Worm (Caenorhabditis elegans): ENCODE measurements around the gene ZK470.6.

The ZK470.6 gene

ce11 chrX:4139593-4140565, 37.4 kb downstream of the ZK470.6 start, which contains the start of gene ZK470.4:
TSS of gene ZK470.4 (minus strand) at chrX:4139767.
- no peak for TF ChIP-seq cog-1 (tag; optimal IDR thresholded peaks at IDR 0.05)
- TF ChIP-seq ref-1 (GFP tag; conservative IDR thresholded peaks at IDR 0.05) = no peak
- no peak for TF ChIP-seq klf-2 (GFP tag; conservative IDR thresholded peaks at IDR 0.05)
- TF ChIP-seq ztf-23 (GFP tag; IDR thresholded peaks at IDR 0.05) = no peak
- TF ChIP-seq T22C8.4 (GFP tag; IDR thresholded peaks at IDR 0.05) = no peak
- no peak for TF ChIP-seq ztf-29 (GFP tag; IDR thresholded peaks at IDR 0.05)
- no peak for TF ChIP-seq tab-1 (GFP tag; IDR thresholded peaks at IDR 0.05)
- TF ChIP-seq med-1 (GFP tag; optimal IDR thresholded peaks at IDR 0.05; ENCODE audit: insufficient read depth) = no peak
- TF ChIP-seq flt-1 (GFP tag; IDR thresholded peaks at IDR 0.05) = no peak

DNA sequence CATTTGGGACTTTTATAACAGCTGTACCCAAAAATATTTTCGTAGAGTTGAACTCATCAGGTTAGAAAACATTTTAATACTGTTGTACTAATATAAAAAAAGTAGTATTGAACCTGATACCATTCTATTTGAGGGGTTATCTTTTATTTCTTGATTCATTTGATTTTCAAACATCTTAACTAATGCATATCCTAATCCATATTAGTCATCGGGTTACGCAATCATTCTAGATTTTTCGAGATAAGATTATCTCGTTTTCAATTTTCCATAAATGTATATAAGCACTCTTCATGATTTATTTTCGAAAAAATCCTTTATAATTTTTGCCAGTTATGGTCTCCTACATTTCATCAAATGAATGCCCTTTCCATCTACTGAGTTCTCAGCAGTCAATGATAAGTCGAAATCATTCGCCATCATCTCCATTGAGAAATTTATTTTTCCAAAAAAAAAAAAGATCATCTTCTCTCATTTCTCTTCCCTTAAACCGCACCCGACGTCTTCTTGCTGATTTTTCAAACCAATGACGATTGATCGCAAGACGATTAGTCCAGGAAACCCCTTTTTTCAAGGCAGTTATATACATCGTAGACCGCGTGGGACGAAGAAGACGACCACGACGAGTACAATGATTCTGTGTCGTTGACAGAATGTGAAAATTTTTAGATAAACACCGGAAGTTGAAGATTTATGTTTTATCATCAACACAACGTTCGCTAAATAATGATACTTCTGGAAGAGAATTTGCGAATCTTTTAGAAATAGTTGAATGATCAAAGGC, 38.7 kb downstream of the ZK470.6 start:
- TF ChIP-seq tab-1 (GFP tag; IDR thresholded peaks at IDR 0.05) = no peak
- TF ChIP-seq cog-1 (tag; optimal IDR thresholded peaks at IDR 0.05) = no peak
- no peak for TF ChIP-seq med-1 (GFP tag; optimal IDR thresholded peaks at IDR 0.05; ENCODE audit: insufficient read depth)
- no peak for TF ChIP-seq ztf-23 (GFP tag; IDR thresholded peaks at IDR 0.05)
- no peak for TF ChIP-seq ztf-29 (GFP tag; IDR thresholded peaks at IDR 0.05)
- TF ChIP-seq klf-2 (GFP tag; conservative IDR thresholded peaks at IDR 0.05) = no peak
- no peak for TF ChIP-seq ref-1 (GFP tag; conservative IDR thresholded peaks at IDR 0.05)
- no peak for TF ChIP-seq flt-1 (GFP tag; IDR thresholded peaks at IDR 0.05)
- no peak for TF ChIP-seq T22C8.4 (GFP tag; IDR thresholded peaks at IDR 0.05)

- TF ChIP-seq ztf-29 (GFP tag; IDR thresholded peaks at IDR 0.05) (no peak), ref-1 (GFP tag; conservative IDR thresholded peaks at IDR 0.05) (no peak), ztf-23 (GFP tag; IDR thresholded peaks at IDR 0.05) (no peak), tab-1 (GFP tag; IDR thresholded peaks at IDR 0.05) (no peak), flt-1 (GFP tag; IDR thresholded peaks at IDR 0.05) (no peak), cog-1 (tag; optimal IDR thresholded peaks at IDR 0.05) (no peak), T22C8.4 (GFP tag; IDR thresholded peaks at IDR 0.05) (no peak), med-1 (GFP tag; optimal IDR thresholded peaks at IDR 0.05; ENCODE audit: insufficient read depth) (no peak), klf-2 (GFP tag; conservative IDR thresholded peaks at IDR 0.05) (no peak)
These were observed 39.7 kb downstream of the ZK470.6 start for ce11 chrX:4137452-4138164.

ce11 chrX:4136547-4137311, 40.6 kb downstream of the ZK470.6 start:
- TF ChIP-seq klf-2 (GFP tag; conservative IDR thresholded peaks at IDR 0.05) (no peak), flt-1 (GFP tag; IDR thresholded peaks at IDR 0.05) (no peak), cog-1 (tag; optimal IDR thresholded peaks at IDR 0.05) (no peak), tab-1 (GFP tag; IDR thresholded peaks at IDR 0.05) (no peak), ztf-29 (GFP tag; IDR thresholded peaks at IDR 0.05) (no peak), med-1 (GFP tag; optimal IDR thresholded peaks at IDR 0.05; ENCODE audit: insufficient read depth) (no peak), T22C8.4 (GFP tag; IDR thresholded peaks at IDR 0.05) (no peak), ref-1 (GFP tag; conservative IDR thresholded peaks at IDR 0.05) (no peak), ztf-23 (GFP tag; IDR thresholded peaks at IDR 0.05) (no peak)

- TF ChIP-seq klf-2 (GFP tag; conservative IDR thresholded peaks at IDR 0.05) (no peak), ref-1 (GFP tag; conservative IDR thresholded peaks at IDR 0.05) (no peak), tab-1 (GFP tag; IDR thresholded peaks at IDR 0.05) (no peak), med-1 (GFP tag; optimal IDR thresholded peaks at IDR 0.05; ENCODE audit: insufficient read depth) (no peak), flt-1 (GFP tag; IDR thresholded peaks at IDR 0.05) (no peak), T22C8.4 (GFP tag; IDR thresholded peaks at IDR 0.05) (no peak), ztf-23 (GFP tag; IDR thresholded peaks at IDR 0.05) (no peak)
These were observed 42.4 kb downstream of the ZK470.6 start, which contains the start of gene ZK470.2 for ce11 chrX:4134855-4135254. TSS of gene ZK470.2 (plus strand) at chrX:4135155.

DNA sequence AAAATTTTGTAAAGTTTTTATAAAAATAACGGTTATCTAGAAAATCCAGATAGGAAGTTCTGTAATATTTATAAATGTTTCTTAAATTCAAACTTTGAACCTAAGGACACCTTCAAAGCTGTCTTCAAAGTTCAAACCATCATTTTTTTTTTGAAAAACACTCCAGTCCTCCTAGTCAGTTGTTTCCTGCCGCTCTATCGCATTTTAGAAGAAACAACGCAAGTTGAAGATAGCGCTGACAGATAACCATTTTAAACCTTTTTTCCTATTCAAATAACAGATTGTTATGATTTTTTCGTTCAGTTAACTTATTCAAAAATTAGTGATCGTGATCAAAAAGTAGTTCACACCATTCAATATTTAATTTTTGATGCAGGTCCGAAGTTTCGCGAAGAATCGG, 43.9 kb downstream of the ZK470.6 start:
- TF ChIP-seq ztf-23 (GFP tag; IDR thresholded peaks at IDR 0.05) = no peak
- TF ChIP-seq tab-1 (GFP tag; IDR thresholded peaks at IDR 0.05) = no peak
- no peak for TF ChIP-seq med-1 (GFP tag; optimal IDR thresholded peaks at IDR 0.05; ENCODE audit: insufficient read depth)
- TF ChIP-seq ztf-29 (GFP tag; IDR thresholded peaks at IDR 0.05) = no peak
- no peak for TF ChIP-seq T22C8.4 (GFP tag; IDR thresholded peaks at IDR 0.05)
- TF ChIP-seq cog-1 (tag; optimal IDR thresholded peaks at IDR 0.05) = no peak
- no peak for TF ChIP-seq ref-1 (GFP tag; conservative IDR thresholded peaks at IDR 0.05)
- no peak for TF ChIP-seq klf-2 (GFP tag; conservative IDR thresholded peaks at IDR 0.05)
- no peak for TF ChIP-seq flt-1 (GFP tag; IDR thresholded peaks at IDR 0.05)

DNA sequence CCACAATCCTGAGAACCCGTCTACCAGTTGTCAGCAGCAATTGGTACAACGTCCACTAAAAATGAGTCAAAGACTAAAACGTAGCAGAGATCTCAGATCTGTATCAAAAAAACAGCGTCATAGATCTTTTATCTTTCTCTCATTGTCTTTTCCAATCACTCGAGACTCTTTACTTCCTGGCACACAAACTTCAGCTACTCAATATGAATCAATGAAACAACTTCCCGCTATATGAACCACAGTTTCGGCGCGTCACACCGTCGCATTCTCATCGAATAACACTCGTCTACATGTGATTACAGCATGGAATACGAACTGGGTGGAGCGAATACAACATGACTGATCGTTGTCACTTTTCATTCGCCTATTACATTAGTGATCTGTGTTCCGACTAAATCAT, 45.1 kb downstream of the ZK470.6 start:
- TF ChIP-seq ztf-29 (GFP tag; IDR thresholded peaks at IDR 0.05) = no peak
- TF ChIP-seq med-1 (GFP tag; optimal IDR thresholded peaks at IDR 0.05; ENCODE audit: insufficient read depth) = no peak
- no peak for TF ChIP-seq tab-1 (GFP tag; IDR thresholded peaks at IDR 0.05)
- no peak for TF ChIP-seq cog-1 (tag; optimal IDR thresholded peaks at IDR 0.05)
- TF ChIP-seq klf-2 (GFP tag; conservative IDR thresholded peaks at IDR 0.05) = no peak
- no peak for TF ChIP-seq ref-1 (GFP tag; conservative IDR thresholded peaks at IDR 0.05)
- no peak for TF ChIP-seq T22C8.4 (GFP tag; IDR thresholded peaks at IDR 0.05)

DNA sequence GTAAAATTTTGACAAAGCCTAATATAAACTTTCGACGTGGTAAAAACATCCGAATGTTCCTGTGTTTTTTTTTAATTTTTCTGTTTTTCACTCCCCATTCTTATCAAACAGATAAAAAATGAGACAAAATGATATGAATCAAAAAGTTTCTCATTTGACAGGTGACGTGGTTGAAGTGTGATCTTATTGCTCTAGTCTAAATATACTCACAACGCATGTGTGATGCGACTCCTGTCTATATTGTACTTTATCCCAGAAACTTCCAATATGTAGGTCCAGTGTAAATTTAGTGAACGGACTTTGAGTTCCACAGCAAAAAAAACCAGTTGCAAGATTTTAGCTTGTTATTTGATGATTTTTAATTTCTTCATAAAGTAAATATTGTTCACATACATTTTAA, 45.9 kb downstream of the ZK470.6 start:
- no peak for TF ChIP-seq tab-1 (GFP tag; IDR thresholded peaks at IDR 0.05)
- TF ChIP-seq ztf-29 (GFP tag; IDR thresholded peaks at IDR 0.05) = no peak
- no peak for TF ChIP-seq med-1 (GFP tag; optimal IDR thresholded peaks at IDR 0.05; ENCODE audit: insufficient read depth)
- TF ChIP-seq cog-1 (tag; optimal IDR thresholded peaks at IDR 0.05) = no peak
- no peak for TF ChIP-seq ztf-23 (GFP tag; IDR thresholded peaks at IDR 0.05)
- no peak for TF ChIP-seq klf-2 (GFP tag; conservative IDR thresholded peaks at IDR 0.05)
- no peak for TF ChIP-seq flt-1 (GFP tag; IDR thresholded peaks at IDR 0.05)

All from whole organism, midembryonic.